Worm (Caenorhabditis elegans): Measurements from ENCODE around the gene F23F1.5.

DNA sequence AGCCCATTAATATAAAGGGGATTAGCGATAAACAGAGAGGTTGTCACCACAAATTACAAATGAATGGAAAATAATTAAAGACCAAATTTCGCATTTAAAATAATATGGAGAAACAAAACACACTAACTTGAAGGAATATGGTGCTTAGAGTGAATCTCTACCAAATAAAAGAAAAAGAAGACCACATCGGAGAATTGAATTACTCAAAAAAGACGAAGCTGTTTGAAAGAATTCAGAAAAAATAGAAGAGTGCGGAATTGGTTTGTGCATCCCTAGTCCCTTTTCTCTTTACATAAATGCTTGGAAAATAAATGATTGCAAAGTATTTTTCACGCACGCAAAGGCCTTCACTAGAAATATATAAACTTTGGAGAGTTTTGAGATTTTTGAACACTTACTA, 42.5 kb upstream of the F23F1.5 start:
- no peak for TF ChIP-seq F44E2.7 (GFP tag; IDR thresholded peaks at IDR 0.05)
- TF ChIP-seq nhr-28 (tag; optimal IDR thresholded peaks at IDR 0.05): no peak
- TF ChIP-seq unc-62 (GFP tag; optimal IDR thresholded peaks at IDR 0.05 in 1 of 2): no peak
- no peak for TF ChIP-seq unc-62 (tag; optimal IDR thresholded peaks at IDR 0.05)

Data from whole organism, L4 larva.